Worm (Caenorhabditis elegans) whole organism, midembryonic: ENCODE measurements around the gene gpdh-2.

Source experiments
- T22C8.4 ChIP-seq: fragments of 200-800 bp; sonication (Bioruptor generic); IDR thresholded peaks from 2 replicates; pipeline ENCODE4 v1.3.6; 2022; ENCODE audit warnings: missing genetic modification characterization, missing compliant biosample characterization
- cog-1 ChIP-seq: sonication (generic microtip); optimal IDR thresholded peaks from 2 replicates; lab custom pipeline; 2016; ENCODE audit warnings: missing genetic modification characterization, missing compliant biosample characterization
- flt-1 ChIP-seq: fragments of 200-800 bp; sonication (Bioruptor generic); IDR thresholded peaks from 2 replicates; pipeline ENCODE4 v1.3.6; 2022; ENCODE audit warnings: missing genetic modification characterization, missing compliant biosample characterization
- klf-2 ChIP-seq: fragments of 200-800 bp; sonication (Bioruptor generic); conservative IDR thresholded peaks from 2 replicates; pipeline ENCODE4 v1.3.6; 2022; ENCODE audit warnings: missing genetic modification reagents, missing genetic modification characterization, missing compliant biosample characterization
- med-1 ChIP-seq: sonication (generic microtip); optimal IDR thresholded peaks from 2 replicates; lab custom pipeline; 2017; ENCODE audit warnings: missing genetic modification characterization, mild to moderate bottlenecking, missing compliant biosample characterization, antibody characterized with exemption, missing genetic modification reagents; ENCODE audit not compliant: insufficient read depth
- ref-1 ChIP-seq: fragments of 200-800 bp; sonication (Bioruptor generic); conservative IDR thresholded peaks from 2 replicates; pipeline ENCODE4 v1.3.6; 2022; ENCODE audit warnings: missing genetic modification reagents, missing genetic modification characterization, missing compliant biosample characterization
- tab-1 ChIP-seq: fragments of 200-800 bp; sonication (Bioruptor generic); IDR thresholded peaks from 2 replicates; pipeline ENCODE4 v1.3.6; 2022; ENCODE audit warnings: missing genetic modification characterization, missing compliant biosample characterization
- ztf-23 ChIP-seq: fragments of 200-800 bp; sonication (Bioruptor generic); IDR thresholded peaks from 2 replicates; pipeline ENCODE4 v1.3.6; 2022; ENCODE audit warnings: missing genetic modification reagents, missing genetic modification characterization, missing compliant biosample characterization
- ztf-29 ChIP-seq: fragments of 200-800 bp; sonication (Bioruptor generic); IDR thresholded peaks from 2 replicates; pipeline ENCODE4 v1.3.6; 2022; ENCODE audit warnings: missing genetic modification reagents, missing genetic modification characterization, missing compliant biosample characterization

Gene gpdh-2

ce11 chrIII:9860201-9860780 lies 1.3 kb upstream of the gpdh-2 start, which contains the start of gene twk-48:
Gene twk-48, plus strand, starts transcription at chrIII:9860730.
- no peak for TF ChIP-seq cog-1 (tag; lab: Kevin White, UChicago)
- TF ChIP-seq med-1, result no peak
- TF ChIP-seq flt-1 (GFP tag; lab: Robert Waterston, UW), result no peak
- TF ChIP-seq ztf-29, result no peak

DNA sequence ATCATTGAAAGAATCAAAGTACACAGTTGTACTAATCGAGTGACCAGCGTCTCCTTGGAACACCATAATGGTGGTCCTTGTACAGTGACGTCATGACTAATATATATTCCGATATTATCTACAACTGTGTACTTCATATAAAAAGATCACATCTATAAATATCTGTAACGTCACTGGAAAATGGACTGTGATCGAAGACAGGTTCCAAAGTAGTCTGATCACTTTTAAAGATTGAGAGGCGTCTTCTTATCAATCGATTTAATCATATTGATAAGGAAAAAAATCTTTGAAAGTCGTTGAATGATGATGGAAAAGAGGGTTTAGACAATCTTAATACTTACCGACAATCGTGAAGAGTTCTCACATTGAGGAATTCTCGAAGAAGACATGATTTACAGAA lies 922 bp downstream of the gpdh-2 start:
- no peak for TF ChIP-seq ztf-23 (GFP tag; lab: Robert Waterston, UW)

DNA sequence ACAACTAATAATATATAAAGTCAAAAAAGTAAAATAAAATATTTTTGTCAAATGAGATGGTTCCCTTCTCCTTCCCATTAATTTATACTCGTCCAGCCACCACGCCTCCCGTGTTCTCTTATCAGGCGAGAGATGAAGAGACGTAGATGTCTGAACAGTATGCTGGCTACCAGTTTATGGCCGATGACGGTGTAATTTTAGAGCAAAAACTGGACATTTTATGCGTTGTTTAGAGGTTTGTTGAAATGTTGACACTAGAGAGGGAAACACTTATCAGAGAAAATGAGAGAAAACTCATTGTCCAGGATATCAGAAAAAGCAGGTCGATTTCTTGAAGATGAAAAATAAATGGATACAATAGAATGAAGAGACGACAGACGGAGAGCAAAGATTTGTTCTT lies 1.9 kb downstream of the gpdh-2 start:
- TF ChIP-seq ztf-29 (no peak), ref-1 (GFP tag; lab: Robert Waterston, UW) (no peak), ztf-23 (GFP tag; lab: Robert Waterston, UW) (no peak), flt-1 (GFP tag; lab: Robert Waterston, UW) (no peak), tab-1 (GFP tag; lab: Robert Waterston, UW) (no peak), med-1 (no peak), klf-2 (no peak), T22C8.4 (GFP tag; lab: Robert Waterston, UW) (no peak), cog-1 (tag; lab: Kevin White, UChicago) (no peak)

DNA sequence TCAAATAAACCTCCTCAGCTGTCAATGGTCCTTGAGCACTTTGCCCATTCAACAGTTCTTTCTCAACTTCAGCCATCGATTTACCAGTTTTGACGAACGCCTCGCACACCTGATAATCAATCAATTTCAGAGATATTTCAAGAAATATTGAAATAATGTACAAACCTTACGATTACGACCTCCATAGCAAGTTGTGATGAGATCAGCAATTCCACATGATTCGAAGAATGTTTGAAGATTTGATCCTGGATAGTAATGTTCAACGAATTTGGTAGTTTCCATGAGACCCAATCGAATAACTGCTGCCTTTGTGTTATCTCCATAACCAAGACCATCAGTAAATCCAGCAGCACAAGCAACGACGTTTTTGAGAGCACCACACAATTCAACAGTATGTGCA lies 4.0 kb downstream of the gpdh-2 start:
- no peak for TF ChIP-seq T22C8.4 (GFP tag; lab: Robert Waterston, UW)
- TF ChIP-seq med-1, result no peak
- no peak for TF ChIP-seq flt-1 (GFP tag; lab: Robert Waterston, UW)
- TF ChIP-seq ref-1 (GFP tag; lab: Robert Waterston, UW), result no peak
- TF ChIP-seq ztf-29, result no peak
- no peak for TF ChIP-seq tab-1 (GFP tag; lab: Robert Waterston, UW)
- TF ChIP-seq cog-1 (tag; lab: Kevin White, UChicago), result no peak
- no peak for TF ChIP-seq klf-2
- no peak for TF ChIP-seq ztf-23 (GFP tag; lab: Robert Waterston, UW)

DNA sequence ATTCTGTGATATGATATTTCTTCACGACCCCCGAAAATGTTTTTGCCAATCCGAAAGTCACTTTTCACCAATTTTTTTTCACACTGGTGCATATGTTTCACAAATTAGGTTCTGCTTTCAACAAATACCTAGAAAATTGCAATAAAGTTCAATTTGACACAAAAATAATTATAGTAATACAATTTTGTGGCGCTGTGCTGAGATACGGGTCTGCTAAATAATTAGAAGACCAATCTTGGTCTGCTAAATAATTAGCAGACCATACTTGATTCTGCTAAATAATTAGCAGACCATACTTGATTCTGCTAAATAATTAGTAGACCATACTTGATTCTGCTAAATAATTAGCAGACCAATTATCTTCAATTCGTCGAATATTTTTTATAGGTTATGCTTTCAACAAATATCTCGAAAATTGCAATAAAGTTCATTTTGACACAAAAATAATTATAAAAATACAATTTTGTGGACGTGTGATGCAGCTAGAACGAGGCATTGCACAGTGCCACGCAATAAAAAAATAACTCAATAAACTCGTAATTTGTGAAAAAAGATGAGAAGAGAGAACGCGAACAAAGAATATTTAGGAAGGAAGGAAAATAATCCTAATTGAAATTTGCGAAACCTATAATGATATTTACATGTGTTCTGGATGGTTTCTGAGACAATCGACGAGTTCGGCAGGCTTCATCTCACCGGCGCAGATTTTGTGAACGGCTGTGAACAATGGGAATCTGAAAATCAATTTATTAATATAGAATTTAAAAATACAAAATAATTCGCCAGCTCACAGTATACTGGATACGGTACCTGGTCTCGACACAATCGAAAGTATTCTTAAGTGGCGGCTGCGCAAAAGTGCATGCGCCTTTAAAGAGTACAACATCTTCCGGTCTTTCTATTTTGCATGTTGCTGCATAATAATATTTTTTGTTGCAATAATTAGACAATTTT lies 5.0 kb downstream of the gpdh-2 start:
- TF ChIP-seq ztf-23 (GFP tag; lab: Robert Waterston, UW) (no peak), ztf-29 (no peak), flt-1 (GFP tag; lab: Robert Waterston, UW) (no peak), tab-1 (GFP tag; lab: Robert Waterston, UW) (no peak), ref-1 (GFP tag; lab: Robert Waterston, UW) (no peak), klf-2 (no peak), cog-1 (tag; lab: Kevin White, UChicago) (no peak), T22C8.4 (GFP tag; lab: Robert Waterston, UW) (no peak)

- TF ChIP-seq ref-1 (GFP tag; lab: Robert Waterston, UW), result no peak
- no peak for TF ChIP-seq ztf-29
- no peak for TF ChIP-seq tab-1 (GFP tag; lab: Robert Waterston, UW)
- TF ChIP-seq flt-1 (GFP tag; lab: Robert Waterston, UW), result no peak
- TF ChIP-seq klf-2, result no peak
- no peak for TF ChIP-seq cog-1 (tag; lab: Kevin White, UChicago)
- no peak for TF ChIP-seq ztf-23 (GFP tag; lab: Robert Waterston, UW)
- TF ChIP-seq T22C8.4 (GFP tag; lab: Robert Waterston, UW), result no peak
- TF ChIP-seq med-1, result no peak
Observed at ce11 chrIII:9851547-9851946, 7.4 kb downstream of the gpdh-2 start, which contains the start of gene K11H3.3. Gene K11H3.3, plus strand, starts transcription at chrIII:9851854.

DNA sequence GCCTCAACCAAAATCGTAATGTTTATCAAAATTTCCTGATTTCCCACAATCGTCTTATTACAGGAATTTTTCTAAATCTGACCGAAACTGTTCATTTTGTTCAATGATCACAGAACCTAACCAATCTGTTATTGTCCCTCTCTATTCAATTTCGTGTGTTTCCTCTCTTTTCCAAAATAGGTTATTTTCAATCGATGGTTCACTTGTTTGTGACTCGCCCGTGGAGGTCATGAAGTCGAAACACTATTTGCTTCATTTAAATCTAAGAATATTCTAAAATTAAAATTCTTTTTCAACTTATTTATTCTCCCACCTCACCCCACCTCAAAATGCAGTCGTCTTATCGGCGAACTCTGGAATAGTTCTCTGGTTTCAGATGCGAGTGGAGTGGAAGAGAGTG lies 8.1 kb downstream of the gpdh-2 start:
- TF ChIP-seq cog-1 (tag; lab: Kevin White, UChicago), result no peak
- TF ChIP-seq T22C8.4 (GFP tag; lab: Robert Waterston, UW), result no peak
- no peak for TF ChIP-seq klf-2
- TF ChIP-seq ztf-29, result no peak
- TF ChIP-seq tab-1 (GFP tag; lab: Robert Waterston, UW), result no peak
- TF ChIP-seq ztf-23 (GFP tag; lab: Robert Waterston, UW), result no peak
- no peak for TF ChIP-seq med-1
- no peak for TF ChIP-seq flt-1 (GFP tag; lab: Robert Waterston, UW)
- no peak for TF ChIP-seq ref-1 (GFP tag; lab: Robert Waterston, UW)

- TF ChIP-seq cog-1 (tag; lab: Kevin White, UChicago) (no peak), med-1 (no peak), ztf-23 (GFP tag; lab: Robert Waterston, UW) (no peak), flt-1 (GFP tag; lab: Robert Waterston, UW) (no peak), klf-2 (no peak), T22C8.4 (GFP tag; lab: Robert Waterston, UW) (no peak), ref-1 (GFP tag; lab: Robert Waterston, UW) (no peak), tab-1 (GFP tag; lab: Robert Waterston, UW) (no peak), ztf-29 (no peak)
Observed at ce11 chrIII:9849950-9850349, 9.0 kb downstream of the gpdh-2 start.

DNA sequence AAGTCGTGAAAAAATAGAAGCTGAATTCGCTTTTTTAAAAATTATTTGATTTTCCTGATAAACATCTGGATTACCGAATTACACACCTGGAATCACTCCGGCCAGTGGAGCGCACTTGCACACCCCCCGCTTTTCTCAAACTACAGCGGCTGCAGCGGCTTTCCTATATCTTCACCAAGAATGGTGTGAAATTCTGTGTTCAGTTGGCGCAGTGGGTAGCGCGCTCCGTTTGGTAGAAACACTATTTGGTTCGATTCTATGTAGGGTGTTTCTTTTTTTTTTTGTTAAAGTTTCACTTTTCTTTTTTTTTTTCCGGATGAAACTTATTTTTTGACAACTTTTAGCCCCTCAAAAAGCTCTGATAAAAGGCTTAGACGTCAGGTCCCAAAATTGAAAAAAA lies 9.9 kb downstream of the gpdh-2 start:
- TF ChIP-seq tab-1 (GFP tag; lab: Robert Waterston, UW) (peak; percentile 84), klf-2 (peak; percentile 76), ztf-29 (peak; percentile 65), ref-1 (GFP tag; lab: Robert Waterston, UW) (peak; percentile 62), T22C8.4 (GFP tag; lab: Robert Waterston, UW) (peak; percentile 60), ztf-23 (GFP tag; lab: Robert Waterston, UW) (peak; percentile 68), flt-1 (GFP tag; lab: Robert Waterston, UW) (peak; percentile 88)

- TF ChIP-seq ref-1 (GFP tag; lab: Robert Waterston, UW), result no peak
- no peak for TF ChIP-seq cog-1 (tag; lab: Kevin White, UChicago)
- no peak for TF ChIP-seq ztf-23 (GFP tag; lab: Robert Waterston, UW)
- TF ChIP-seq T22C8.4 (GFP tag; lab: Robert Waterston, UW), result no peak
- no peak for TF ChIP-seq flt-1 (GFP tag; lab: Robert Waterston, UW)
- TF ChIP-seq med-1, result no peak
- no peak for TF ChIP-seq ztf-29
- no peak for TF ChIP-seq tab-1 (GFP tag; lab: Robert Waterston, UW)
- no peak for TF ChIP-seq klf-2
Observed at ce11 chrIII:9848603-9849002, 10.4 kb downstream of the gpdh-2 start.
